Worm (Caenorhabditis elegans) whole organism, L4/young adult: ENCODE results near the gene rnst-2.

ENCODE experiments used
- W03F9.2 ChIP-seq: fragments of 150-350 bp; optimal IDR thresholded peaks from 2 replicates; lab custom pipeline; 2014; ENCODE audit warnings: missing biosample characterization, missing genetic modification characterization
- dao-5 ChIP-seq: sonication (generic microtip); optimal IDR thresholded peaks from 2 replicates; lab custom pipeline; 2016; ENCODE audit warnings: missing genotype, missing genetic modification characterization, moderate library complexity, missing compliant biosample characterization
- him-1 ChIP-seq: sonication (generic microtip); optimal IDR thresholded peaks from 2 replicates; lab custom pipeline; 2016; ENCODE audit warnings: missing genotype, missing genetic modification reagents, missing genetic modification characterization, missing compliant biosample characterization

ce11 chrV:1112658-1113057 lies 51.3 kb downstream of the rnst-2 start, which contains the start of gene Y50D4B.1:
- TF ChIP-seq him-1 (tag; lab: Kevin White, UChicago) (no peak), W03F9.2 (tag; lab: Kevin White, UChicago) (no peak), dao-5 (tag; lab: Kevin White, UChicago) (no peak)
